Worm (Caenorhabditis elegans) whole organism, L4/young adult: Measurements from ENCODE around the gene sre-50.

Source experiments
- W03F9.2 ChIP-seq: fragments of 150-350 bp; optimal IDR thresholded peaks from 2 replicates; lab custom pipeline; 2014; ENCODE audit warnings: missing biosample characterization, missing genetic modification characterization
- him-1 ChIP-seq: sonication (generic microtip); optimal IDR thresholded peaks from 2 replicates; lab custom pipeline; 2016; ENCODE audit warnings: missing genotype, missing genetic modification reagents, missing genetic modification characterization, missing compliant biosample characterization

DNA sequence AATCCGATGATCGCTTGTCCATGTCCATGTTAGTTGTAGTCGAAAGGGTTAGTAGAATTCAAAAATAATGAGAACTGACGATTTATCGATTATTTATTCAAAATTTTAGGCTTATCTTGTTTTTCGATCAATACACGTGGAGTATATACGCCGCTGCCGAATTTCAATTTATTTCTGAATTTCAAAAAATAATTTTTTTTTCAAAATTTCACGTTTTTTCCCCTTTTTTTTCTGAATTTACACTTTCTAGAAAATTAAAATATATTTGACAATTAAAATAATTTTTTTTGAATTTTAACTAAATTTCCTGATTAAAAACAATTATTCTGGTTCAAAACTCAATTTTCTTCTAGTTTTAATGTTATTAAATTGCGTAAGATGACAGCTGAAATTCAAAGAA lies 971 bp upstream of the sre-50 start, which contains the start of gene C50E10.1:
- TF ChIP-seq him-1 (tag; lab: Kevin White, UChicago) = no peak
- no peak for TF ChIP-seq W03F9.2 (tag; lab: Kevin White, UChicago)
